Fruit fly (Drosophila melanogaster) whole organism, adult: ENCODE data around the gene VhaM9.7-a.

Experiments
- CG33017 ChIP-seq: fragments of 200-800 bp; sonication (Bioruptor generic); optimal IDR thresholded peaks from 2 replicates; lab custom pipeline; 2018; ENCODE audit warnings: missing biosample characterization, mild to moderate bottlenecking, missing genetic modification characterization, moderate library complexity
- CG7101 ChIP-seq: fragments of 200-800 bp; sonication (Bioruptor generic); optimal IDR thresholded peaks from 2 replicates; lab custom pipeline; 2018; ENCODE audit warnings: missing biosample characterization, mild to moderate bottlenecking, missing genetic modification characterization, moderate library complexity
- Clk ChIP-seq: fragments of 200-800 bp; sonication (Bioruptor generic); optimal IDR thresholded peaks from 2 replicates; lab custom pipeline; 2017; ENCODE audit warnings: missing biosample characterization, missing genetic modification characterization
- Mnt ChIP-seq: fragments of 200-800 bp; sonication (Bioruptor generic); optimal IDR thresholded peaks from 2 replicates; lab custom pipeline; 2016; ENCODE audit warnings: missing biosample characterization, mild to moderate bottlenecking, missing genetic modification characterization
- bab1 ChIP-seq: fragments of 200-800 bp; sonication (Bioruptor generic); optimal IDR thresholded peaks from 3 replicates; lab custom pipeline; 2019; ENCODE audit warnings: missing biosample characterization, mild to moderate bottlenecking, missing genetic modification characterization, moderate library complexity
- ovo ChIP-seq: fragments of 200-800 bp; sonication (Bioruptor generic); optimal IDR thresholded peaks from 2 replicates; lab custom pipeline; 2016; ENCODE audit warnings: missing biosample characterization, missing genetic modification characterization

dm6 chr3L:4269208-4269607 lies 6.7 kb downstream of the VhaM9.7-a start:
- TF ChIP-seq CG7101 (tag; lab: Kevin White, UChicago) (no peak), Clk (no peak), ovo (GFP tag; lab: Kevin White, UChicago) (no peak), bab1 (GFP tag; lab: Kevin White, UChicago) (no peak), Mnt (no peak), CG33017 (tag; lab: Kevin White, UChicago) (no peak)
